Worm (Caenorhabditis elegans): ENCODE measurements around the gene Y54F10BM.12.

The Y54F10BM.12 gene

ce11 chrIII:2304867-2305266 is 24.6 kb downstream of the Y54F10BM.12 start, which contains the start of gene Y54F10BM.9:
Gene Y54F10BM.9, minus strand, starts transcription at chrIII:2304927.
- TF ChIP-seq nhr-25 (tag; optimal IDR thresholded peaks at IDR 0.05; ENCODE audit: borderline replicate concordance, insufficient read depth): no peak
- no peak for TF ChIP-seq T20F7.1 (GFP tag; optimal IDR thresholded peaks at IDR 0.05)
- no peak for TF ChIP-seq F37D6.2 (tag; optimal IDR thresholded peaks at IDR 0.05)
- peak; percentile 55 for TF ChIP-seq duxl-1 (tag; optimal IDR thresholded peaks at IDR 0.05; ENCODE audit: poor library complexity)
- peak; percentile 21; the same call in 1 of the 2 replicates for TF ChIP-seq lin-38 (GFP tag; IDR thresholded peaks at IDR 0.05)
- no peak for TF ChIP-seq aha-1 (tag)
- no peak for TF ChIP-seq lin-15B (tag; optimal IDR thresholded peaks at IDR 0.05)
- no peak for TF ChIP-seq ceh-32 (tag; optimal IDR thresholded peaks at IDR 0.05; ENCODE audit: poor library complexity)
- no peak for TF ChIP-seq zfp-3 (GFP tag; conservative IDR thresholded peaks at IDR 0.05)
- TF ChIP-seq rbr-2 (tag; optimal IDR thresholded peaks at IDR 0.05): peak; percentile 4
- TF ChIP-seq dmd-8 (GFP tag; IDR thresholded peaks at IDR 0.05): no peak
- peak; percentile 29 for TF ChIP-seq dpl-1 (GFP tag; optimal IDR thresholded peaks at IDR 0.05)
- TF ChIP-seq nhr-6 (tag; optimal IDR thresholded peaks at IDR 0.05): no peak
- TF ChIP-seq nhr-10 (tag; optimal IDR thresholded peaks at IDR 0.05): no peak
- TF ChIP-seq zfp-2 (tag; optimal IDR thresholded peaks at IDR 0.05): no peak
- TF ChIP-seq daf-8 (GFP tag; IDR thresholded peaks at IDR 0.05): no peak
- no peak for TF ChIP-seq pha-4 (GFP tag; IDR thresholded peaks at IDR 0.05)
- no peak for TF ChIP-seq pha-4 (tag; optimal IDR thresholded peaks at IDR 0.05)
- no peak for TF ChIP-seq R02D3.7 (tag; optimal IDR thresholded peaks at IDR 0.05)
- TF ChIP-seq lin-1 (GFP tag; IDR thresholded peaks at IDR 0.05): no peak
- no peak for TF ChIP-seq unc-130 (GFP tag; optimal IDR thresholded peaks at IDR 0.05)
- no peak for TF ChIP-seq F26F4.8 (GFP tag; conservative IDR thresholded peaks at IDR 0.05)
- TF ChIP-seq lin-39 (tag; optimal IDR thresholded peaks at IDR 0.05): no peak
- no peak for TF ChIP-seq nhr-77 (tag; optimal IDR thresholded peaks at IDR 0.05)
- TF ChIP-seq snpc-1.2 (GFP tag; IDR thresholded peaks at IDR 0.05): no peak
- no peak for TF ChIP-seq D1046.2 (GFP tag; IDR thresholded peaks at IDR 0.05)
- no peak for TF ChIP-seq ctbp-1 (GFP tag; IDR thresholded peaks at IDR 0.05)
- 0 out of 2 replicates have a peak, but pooled peaks have one; percentile 11 for TF ChIP-seq dmd-6 (GFP tag; IDR thresholded peaks at IDR 0.05)
- 0 out of 2 replicates have a peak, but pooled peaks have one; percentile 25 for TF ChIP-seq set-16 (GFP tag; IDR thresholded peaks at IDR 0.05)
- peak; percentile 14; the same call in 1 of the 2 replicates for TF ChIP-seq hmg-1.1 (GFP tag; IDR thresholded peaks at IDR 0.05)
- TF ChIP-seq mes-2 (tag; optimal IDR thresholded peaks at IDR 0.05; ENCODE audit: poor library complexity, severe bottlenecking): peak; percentile 34
- no peak for TF ChIP-seq ces-1 (GFP tag; optimal IDR thresholded peaks at IDR 0.05)
- no peak for TF ChIP-seq F49E8.2 (tag; optimal IDR thresholded peaks at IDR 0.05; ENCODE audit: borderline replicate concordance)
- TF ChIP-seq zag-1 (tag; optimal IDR thresholded peaks at IDR 0.05): no peak
- no peak for TF ChIP-seq egl-27 (tag; optimal IDR thresholded peaks at IDR 0.05)
- TF ChIP-seq ama-1 (optimal IDR thresholded peaks at IDR 0.05): no peak
- no peak for TF ChIP-seq T26A8.4 (GFP tag; IDR thresholded peaks at IDR 0.05)
- no peak for TF ChIP-seq ceh-82 (tag; optimal IDR thresholded peaks at IDR 0.05)
- TF ChIP-seq ZK337.2 (GFP tag; IDR thresholded peaks at IDR 0.05): no peak
- no peak for TF ChIP-seq ztf-11 (tag; optimal IDR thresholded peaks at IDR 0.05)
- no peak for TF ChIP-seq spr-1 (tag; optimal IDR thresholded peaks at IDR 0.05)
- peak; percentile 35 for TF ChIP-seq mep-1 (tag; optimal IDR thresholded peaks at IDR 0.05)
- no peak for TF ChIP-seq lim-7 (GFP tag; IDR thresholded peaks at IDR 0.05)
- no peak for TF ChIP-seq nhr-237 (tag; optimal IDR thresholded peaks at IDR 0.05)
- TF ChIP-seq zip-11 (GFP tag; IDR thresholded peaks at IDR 0.05): no peak
- no peak for TF ChIP-seq ceh-20 (GFP tag; IDR thresholded peaks at IDR 0.05)
- TF ChIP-seq lsy-2 (tag; optimal IDR thresholded peaks at IDR 0.05): peak in 1 of 2 experiments; percentile 25
- no peak for TF ChIP-seq snpc-4 (tag; optimal IDR thresholded peaks at IDR 0.05)
- no peak for TF ChIP-seq egl-43 (GFP tag; IDR thresholded peaks at IDR 0.05)
- TF ChIP-seq F10B5.3 (tag; optimal IDR thresholded peaks at IDR 0.05): no peak
- no peak for TF ChIP-seq nhr-48 (tag; optimal IDR thresholded peaks at IDR 0.05)
- TF ChIP-seq fkh-10 (GFP tag; optimal IDR thresholded peaks at IDR 0.05): no peak
- TF ChIP-seq daf-12 (tag; optimal IDR thresholded peaks at IDR 0.05): no peak

Measured in whole organism, L4 larva.